Worm (Caenorhabditis elegans) whole organism, L4 larva: ENCODE measurements around the gene C33F10.1.
A peak's percentile ranks its signal among the peaks of the same experiment; 100 is the strongest.

Source experiments
- F26F4.8 ChIP-seq: fragments of 200-800 bp; sonication (Bioruptor generic); conservative IDR thresholded peaks from 2 replicates; pipeline ENCODE4 v1.3.6; 2022; ENCODE audit warnings: missing genetic modification characterization, missing compliant biosample characterization
- F49E8.2 ChIP-seq: sonication (generic microtip); optimal IDR thresholded peaks from 2 replicates; lab custom pipeline; 2016; ENCODE audit warnings: missing compliant biosample characterization, mild to moderate bottlenecking, missing genetic modification characterization, borderline replicate concordance
- T20F7.1 ChIP-seq: fragments of 200-800 bp; sonication (Bioruptor generic); optimal IDR thresholded peaks from 2 replicates; lab custom pipeline; 2018; ENCODE audit warnings: mild to moderate bottlenecking, missing genetic modification characterization, missing compliant biosample characterization
- T26A8.4 ChIP-seq: fragments of 200-800 bp; sonication (Bioruptor generic); IDR thresholded peaks from 2 replicates; pipeline ENCODE4 v1.3.6; 2022; ENCODE audit warnings: missing genetic modification characterization, missing compliant biosample characterization
- Y48G9A.11 ChIP-seq: fragments of 200-800 bp; sonication (Bioruptor generic); IDR thresholded peaks from 2 replicates; pipeline ENCODE4 v1.3.6; 2022; ENCODE audit warnings: missing genetic modification reagents, missing genetic modification characterization, missing compliant biosample characterization
- ZK337.2 ChIP-seq: fragments of 200-800 bp; sonication (Bioruptor generic); IDR thresholded peaks from 2 replicates; pipeline ENCODE4 v1.3.6; 2022; ENCODE audit warnings: missing genetic modification reagents, missing genetic modification characterization, missing compliant biosample characterization
- aha-1 ChIP-seq: fragments of 150-350 bp; peaks from one replicate; lab custom pipeline; 2014; ENCODE audit warnings: missing biosample characterization, missing genetic modification characterization
- aly-2 ChIP-seq: sonication (generic microtip); optimal IDR thresholded peaks from 2 replicates; lab custom pipeline; 2018; ENCODE audit warnings: missing biosample characterization, missing genetic modification characterization
- ceh-20 ChIP-seq: fragments of 200-800 bp; sonication (Bioruptor generic); IDR thresholded peaks from 2 replicates; pipeline ENCODE4 v1.3.6; 2022; ENCODE audit warnings: missing genetic modification reagents, missing genetic modification characterization, missing compliant biosample characterization
- ceh-28 ChIP-seq: fragments of 150-350 bp; optimal IDR thresholded peaks from 2 replicates; lab custom pipeline; 2014; ENCODE audit warnings: missing biosample characterization, missing genetic modification reagents, missing genetic modification characterization
- ceh-44 ChIP-seq: fragments of 200-800 bp; sonication (Bioruptor generic); IDR thresholded peaks from 2 replicates; pipeline ENCODE4 v1.3.6; 2022; ENCODE audit warnings: missing genetic modification reagents, missing genetic modification characterization, missing compliant biosample characterization
- ctbp-1 ChIP-seq: fragments of 200-800 bp; sonication (Bioruptor generic); IDR thresholded peaks from 2 replicates; pipeline ENCODE4 v1.3.6; 2022; ENCODE audit warnings: missing genetic modification reagents, missing genetic modification characterization, missing compliant biosample characterization
- daf-12 ChIP-seq: fragments of 150-350 bp; optimal IDR thresholded peaks from 2 replicates; lab custom pipeline; 2014; ENCODE audit warnings: missing biosample characterization, missing genetic modification reagents, missing genetic modification characterization
- daf-16 ChIP-seq, 3 experiments: sonication (generic microtip); optimal IDR thresholded peaks; 2 replicates each; lab custom pipeline; 2016 to 2017; ENCODE audit warnings: missing genetic modification characterization in 3 of 3, missing genetic modification reagents in 3 of 3, mild to moderate bottlenecking in 2 of 3, missing compliant biosample characterization in 2 of 3, missing biosample characterization in 1 of 3, moderate library complexity in 1 of 3
- daf-19 ChIP-seq: fragments of 200-800 bp; sonication (Bioruptor generic); conservative IDR thresholded peaks from 2 replicates; pipeline ENCODE4 v1.3.6; 2022; ENCODE audit warnings: missing genetic modification characterization, missing compliant biosample characterization
- daf-8 ChIP-seq: fragments of 200-800 bp; sonication (Bioruptor generic); IDR thresholded peaks from 2 replicates; pipeline ENCODE4 v1.3.6; 2022; ENCODE audit warnings: missing genetic modification characterization, missing compliant biosample characterization
- dmd-6 ChIP-seq: fragments of 200-800 bp; sonication (Bioruptor generic); IDR thresholded peaks from 2 replicates; pipeline ENCODE4 v1.3.6; 2022; ENCODE audit warnings: missing genetic modification reagents, missing genetic modification characterization, missing compliant biosample characterization
- dmd-9 ChIP-seq: fragments of 200-800 bp; sonication (Bioruptor generic); IDR thresholded peaks from 2 replicates; pipeline ENCODE4 v1.3.6; 2022; ENCODE audit warnings: missing genetic modification reagents, missing genetic modification characterization, missing compliant biosample characterization
- hlh-11 ChIP-seq: fragments of 200-800 bp; sonication (Bioruptor generic); optimal IDR thresholded peaks from 2 replicates; lab custom pipeline; 2018; ENCODE audit warnings: mild to moderate bottlenecking, missing genetic modification characterization, missing compliant biosample characterization
- hlh-30 ChIP-seq: sonication (generic microtip); optimal IDR thresholded peaks from 2 replicates; lab custom pipeline; 2017; ENCODE audit warnings: antibody characterized with exemption, mild to moderate bottlenecking, missing genetic modification characterization, missing compliant biosample characterization; ENCODE audit not compliant: insufficient read depth
- hmg-1.1 ChIP-seq: fragments of 200-800 bp; sonication (Bioruptor generic); IDR thresholded peaks from 2 replicates; pipeline ENCODE4 v1.3.6; 2022; ENCODE audit warnings: missing genetic modification reagents, missing genetic modification characterization, missing compliant biosample characterization
- lin-13 ChIP-seq: fragments of 150-350 bp; optimal IDR thresholded peaks from 2 replicates; lab custom pipeline; 2014; ENCODE audit warnings: missing biosample characterization, missing genetic modification reagents, missing genetic modification characterization
- lin-15B ChIP-seq: fragments of 150-350 bp; sonication (generic microtip); optimal IDR thresholded peaks from 3 replicates; lab custom pipeline; 2014; ENCODE audit warnings: missing biosample characterization, missing genetic modification characterization
- lin-29 ChIP-seq: fragments of 200-800 bp; sonication (Bioruptor generic); IDR thresholded peaks from 2 replicates; pipeline ENCODE4 v1.3.6; 2022; ENCODE audit warnings: missing genetic modification reagents, missing genetic modification characterization, missing compliant biosample characterization
- lin-38 ChIP-seq: fragments of 200-800 bp; sonication (Bioruptor generic); IDR thresholded peaks from 2 replicates; pipeline ENCODE4 v1.3.6; 2022; ENCODE audit warnings: missing genetic modification reagents, missing genetic modification characterization, missing compliant biosample characterization
- lir-3 ChIP-seq: sonication (generic microtip); optimal IDR thresholded peaks from 2 replicates; lab custom pipeline; 2016; ENCODE audit warnings: mild to moderate bottlenecking, missing genetic modification characterization, missing compliant biosample characterization
- madf-9 ChIP-seq: fragments of 200-800 bp; sonication (Bioruptor generic); conservative IDR thresholded peaks from 2 replicates; pipeline ENCODE4 v1.3.6; 2022; ENCODE audit warnings: missing genetic modification reagents, missing genetic modification characterization, missing compliant biosample characterization
- mdl-1 ChIP-seq, 2 experiments: fragments of 150-350 bp in 1 of 2; sonication (generic microtip) in 1 of 2; optimal IDR thresholded peaks; 2 replicates each; lab custom pipeline; 2014 to 2017; ENCODE audit warnings: missing biosample characterization in 2 of 2, missing genetic modification characterization in 2 of 2
- mdt-29 ChIP-seq: fragments of 200-800 bp; sonication (Bioruptor generic); IDR thresholded peaks from 2 replicates; pipeline ENCODE4 v1.3.6; 2022; ENCODE audit warnings: missing genetic modification reagents, missing genetic modification characterization, missing compliant biosample characterization
- mep-1 ChIP-seq: fragments of 150-350 bp; sonication (generic microtip); optimal IDR thresholded peaks from 3 replicates; lab custom pipeline; 2014; ENCODE audit warnings: missing biosample characterization, missing genetic modification characterization
- mes-2 ChIP-seq: sonication (generic microtip); optimal IDR thresholded peaks from 2 replicates; lab custom pipeline; 2016; ENCODE audit warnings: missing genotype, mild to moderate bottlenecking, missing genetic modification characterization, missing compliant biosample characterization; ENCODE audit not compliant: poor library complexity, severe bottlenecking
- mxl-3 ChIP-seq: fragments of 200-800 bp; sonication (Bioruptor generic); optimal IDR thresholded peaks from 2 replicates; lab custom pipeline; 2018; ENCODE audit warnings: mild to moderate bottlenecking, missing genetic modification characterization, missing compliant biosample characterization
- nhr-25 ChIP-seq: sonication (generic microtip); optimal IDR thresholded peaks from 2 replicates; lab custom pipeline; 2017; ENCODE audit warnings: missing genetic modification characterization, mild to moderate bottlenecking, missing compliant biosample characterization, antibody characterized with exemption, moderate library complexity, borderline replicate concordance; ENCODE audit not compliant: insufficient read depth
- nhr-28 ChIP-seq: fragments of 150-350 bp; optimal IDR thresholded peaks from 2 replicates; lab custom pipeline; 2014; ENCODE audit warnings: missing biosample characterization, missing genetic modification characterization
- nhr-6 ChIP-seq: fragments of 150-350 bp; optimal IDR thresholded peaks from 2 replicates; lab custom pipeline; 2014; ENCODE audit warnings: missing biosample characterization, missing genetic modification characterization
- nhr-76 ChIP-seq: fragments of 150-350 bp; optimal IDR thresholded peaks from 2 replicates; lab custom pipeline; 2014; ENCODE audit warnings: missing biosample characterization, missing genetic modification characterization
- php-3 ChIP-seq: fragments of 200-800 bp; sonication (Bioruptor generic); IDR thresholded peaks from 2 replicates; pipeline ENCODE4 v1.3.6; 2022; ENCODE audit warnings: missing genetic modification reagents, missing genetic modification characterization, missing compliant biosample characterization
- rbr-2 ChIP-seq: sonication (generic microtip); optimal IDR thresholded peaks from 2 replicates; lab custom pipeline; 2016; ENCODE audit warnings: missing genotype, missing genetic modification characterization, missing compliant biosample characterization
- saeg-2 ChIP-seq: fragments of 200-800 bp; sonication (Bioruptor generic); IDR thresholded peaks from 2 replicates; pipeline ENCODE4 v1.3.6; 2022; ENCODE audit warnings: missing genetic modification reagents, missing genetic modification characterization, missing compliant biosample characterization
- snpc-1.2 ChIP-seq: fragments of 200-800 bp; sonication (Bioruptor generic); IDR thresholded peaks from 2 replicates; pipeline ENCODE4 v1.3.6; 2022; ENCODE audit warnings: missing genetic modification reagents, missing genetic modification characterization, missing compliant biosample characterization
- snpc-4 ChIP-seq: fragments of 150-350 bp; optimal IDR thresholded peaks from 2 replicates; lab custom pipeline; 2014; ENCODE audit warnings: missing biosample characterization, missing genetic modification characterization
- spr-3 ChIP-seq: fragments of 200-800 bp; sonication (Bioruptor generic); optimal IDR thresholded peaks from 2 replicates; lab custom pipeline; 2018; ENCODE audit warnings: mild to moderate bottlenecking, missing genetic modification characterization, missing compliant biosample characterization
- unc-130 ChIP-seq: sonication (generic microtip); optimal IDR thresholded peaks from 2 replicates; lab custom pipeline; 2016; ENCODE audit warnings: missing genetic modification reagents, missing genetic modification characterization, missing compliant biosample characterization
- unc-39 ChIP-seq: sonication (generic microtip); optimal IDR thresholded peaks from 2 replicates; lab custom pipeline; 2017; ENCODE audit warnings: missing biosample characterization, missing genetic modification characterization
- unc-62 ChIP-seq, 3 experiments: fragments of 150-350 bp in 1 of 3; sonication (generic microtip); optimal IDR thresholded peaks in 2 of 3; peaks in 1 of 3; 1 replicate in 1 of 3; 2 replicates in 2 of 3; lab custom pipeline; 2014 to 2017; ENCODE audit warnings: missing biosample characterization in 3 of 3, missing genetic modification characterization in 3 of 3, missing genetic modification reagents in 3 of 3, missing genotype in 1 of 3
- zag-1 ChIP-seq: fragments of 150-350 bp; optimal IDR thresholded peaks from 2 replicates; lab custom pipeline; 2014; ENCODE audit warnings: missing biosample characterization, missing genetic modification characterization
- zfp-2 ChIP-seq: sonication (generic microtip); optimal IDR thresholded peaks from 2 replicates; lab custom pipeline; 2016; ENCODE audit warnings: mild to moderate bottlenecking, missing genetic modification characterization, missing compliant biosample characterization
- ztf-11 ChIP-seq: fragments of 150-350 bp; optimal IDR thresholded peaks from 2 replicates; lab custom pipeline; 2014; ENCODE audit warnings: missing biosample characterization, missing genetic modification characterization
- ztf-7 ChIP-seq: fragments of 150-350 bp; optimal IDR thresholded peaks from 2 replicates; lab custom pipeline; 2014; ENCODE audit warnings: missing biosample characterization, missing genetic modification characterization

The C33F10.1 gene

ce11 chrII:4851594-4852106 lies 16.8 kb downstream of the C33F10.1 start, which contains the start of gene dnj-9 (continued):
- peak; percentile 87 for TF ChIP-seq lin-29 (GFP tag; lab: Robert Waterston, UW)
- peak; percentile 82 for TF ChIP-seq ztf-7 (tag; lab: Kevin White, UChicago)
- peak; percentile 90 for TF ChIP-seq ceh-20 (GFP tag; lab: Robert Waterston, UW)
- TF ChIP-seq lin-13: peak; percentile 81
- TF ChIP-seq ztf-11 (tag; lab: Kevin White, UChicago): no peak
- TF ChIP-seq lin-15B (tag; lab: Kevin White, UChicago): peak; percentile 50
- peak; percentile 63 for TF ChIP-seq madf-9
- TF ChIP-seq ceh-28 (tag; lab: Kevin White, UChicago): no peak
- peak; percentile 65 for TF ChIP-seq zfp-2 (tag; lab: Kevin White, UChicago)
- no peak for TF ChIP-seq unc-39 (tag; lab: Kevin White, UChicago)
- TF ChIP-seq dmd-9 (GFP tag; lab: Robert Waterston, UW): peak; percentile 90
- TF ChIP-seq lin-38 (GFP tag; lab: Robert Waterston, UW): peak; percentile 92
- no peak for TF ChIP-seq aly-2 (tag; lab: Kevin White, UChicago)
- peak; percentile 88 for TF ChIP-seq hlh-30 (tag; lab: Kevin White, UChicago)
- TF ChIP-seq ceh-44 (GFP tag; lab: Robert Waterston, UW): 0 out of 2 replicates have a peak, but pooled peaks have one; percentile 20
- peak; percentile 72 for TF ChIP-seq Y48G9A.11 (GFP tag; lab: Robert Waterston, UW)
- peak; percentile 38 to 85 for TF ChIP-seq daf-16 (GFP tag; optimal IDR thresholded peaks at IDR 0.05; lab: Kevin White, UChicago)
- peak; percentile 79 for TF ChIP-seq daf-16 (tag; optimal IDR thresholded peaks at IDR 0.05; lab: Kevin White, UChicago)
- TF ChIP-seq dmd-6: peak; percentile 94
- TF ChIP-seq daf-8 (GFP tag; lab: Robert Waterston, UW): no peak
- TF ChIP-seq zag-1 (tag; lab: Kevin White, UChicago): peak; percentile 76
- TF ChIP-seq unc-62 (GFP tag; optimal IDR thresholded peaks at IDR 0.05 in 1 of 2; lab: Kevin White, UChicago): peak in 1 of 2 experiments; percentile 98
- no peak for TF ChIP-seq unc-62 (tag; optimal IDR thresholded peaks at IDR 0.05; lab: Kevin White, UChicago)
- TF ChIP-seq F26F4.8 (GFP tag; lab: Robert Waterston, UW): no peak
- TF ChIP-seq snpc-4 (tag; lab: Kevin White, UChicago): peak; percentile 19
- peak; percentile 92 for TF ChIP-seq hmg-1.1 (GFP tag; lab: Robert Waterston, UW)
- peak; percentile 89 for TF ChIP-seq F49E8.2
- TF ChIP-seq rbr-2: peak; percentile 94
- peak; percentile 88 for TF ChIP-seq T20F7.1 (GFP tag; lab: Kevin White, UChicago)
- peak; percentile 92 for TF ChIP-seq hlh-11 (tag; lab: Kevin White, UChicago)
- TF ChIP-seq mxl-3 (GFP tag; lab: Kevin White, UChicago): peak; percentile 55
- TF ChIP-seq mep-1 (tag; lab: Kevin White, UChicago): peak; percentile 96
- peak; percentile 73; the same call in 1 of the 2 replicates for TF ChIP-seq snpc-1.2 (GFP tag; lab: Robert Waterston, UW)
- peak; percentile 88 for TF ChIP-seq nhr-25 (tag; lab: Kevin White, UChicago)
- peak; percentile 92 for TF ChIP-seq spr-3 (GFP tag; lab: Kevin White, UChicago)
- peak; percentile 99 for TF ChIP-seq aha-1 (tag; lab: Kevin White, UChicago)
- TF ChIP-seq lir-3 (tag; lab: Kevin White, UChicago): peak; percentile 18
- peak; percentile 88 for TF ChIP-seq ctbp-1
- TF ChIP-seq saeg-2: peak; percentile 91
- TF ChIP-seq ZK337.2 (GFP tag; lab: Robert Waterston, UW): peak; percentile 56; the same call in 1 of the 2 replicates
- no peak for TF ChIP-seq daf-12
- TF ChIP-seq nhr-28 (tag; lab: Kevin White, UChicago): peak; percentile 83
- TF ChIP-seq nhr-6: peak; percentile 93
- TF ChIP-seq mdt-29 (GFP tag; lab: Robert Waterston, UW): peak; percentile 79; the same call in 1 of the 2 replicates
- peak; percentile 80 for TF ChIP-seq php-3
- peak; percentile 52 for TF ChIP-seq unc-130
- peak; percentile 41 for TF ChIP-seq nhr-76 (tag; lab: Kevin White, UChicago)
- TF ChIP-seq mdl-1 (tag; optimal IDR thresholded peaks at IDR 0.05; lab: Kevin White, UChicago): peak in 1 of 2 experiments; percentile 51
- TF ChIP-seq T26A8.4 (GFP tag; lab: Robert Waterston, UW): peak; percentile 95
- TF ChIP-seq daf-19 (GFP tag; lab: Robert Waterston, UW): peak; percentile 45; the same call in 1 of the 2 replicates
- TF ChIP-seq mes-2 (tag; lab: Kevin White, UChicago): peak; percentile 95
